Fruit fly (Drosophila melanogaster): ENCODE data around the gene CG15812.

dm6 chr3L:3143383-3143962 lies 16.3 kb upstream of the CG15812 start, which contains the start of the genes CG11537 and Alg2:
- TF ChIP-seq D1 (tag; optimal IDR thresholded peaks at IDR 0.05) (no peak), fd96Ca (GFP tag; IDR thresholded peaks at IDR 0.05) (no peak), CG9948 (tag; optimal IDR thresholded peaks at IDR 0.05) (no peak), Pif1B (GFP tag; optimal IDR thresholded peaks at IDR 0.05) (no peak), Pif1A (GFP tag; optimal IDR thresholded peaks at IDR 0.05) (no peak), CG17806 (tag; optimal IDR thresholded peaks at IDR 0.05) (no peak), Ets98B (GFP tag; IDR thresholded peaks at IDR 0.05) (peak; percentile 25; the same call in 1 of the 2 replicates), Snoo (tag; optimal IDR thresholded peaks at IDR 0.05) (no peak), CG32121 (GFP tag; IDR thresholded peaks at IDR 0.05) (no peak), CG8301 (tag; optimal IDR thresholded peaks at IDR 0.05) (no peak), CG14655 (GFP tag; optimal IDR thresholded peaks at IDR 0.05) (no peak)

Data from whole organism, pupa.